Fruit fly (Drosophila melanogaster) S2 (cell line): Measurements from ENCODE around the gene RpL17.

Source experiments
- CG8478 ChIP-seq: fragments of >200 bp; optimal IDR thresholded peaks from 2 replicates; lab custom pipeline; 2018
- CTCF ChIP-seq, 2 experiments: fragments of >200 bp; optimal IDR thresholded peaks; 2 replicates each; lab custom pipeline; 2018

dm6 chrX:6708138-6708537, 35.9 kb downstream of the RpL17 start:
- TF ChIP-seq CG8478, result no peak
- TF ChIP-seq CTCF (optimal IDR thresholded peaks at IDR 0.05; lab: Kevin White, UChicago), result no peak
